Worm (Caenorhabditis elegans) whole organism, late embryonic: ENCODE measurements around the gene cal-2.
A peak's percentile ranks its signal among the peaks of the same experiment; 100 is the strongest.

Experiments
- C08G9.2 ChIP-seq: sonication (generic microtip); optimal IDR thresholded peaks from 2 replicates; lab custom pipeline; 2016; ENCODE audit warnings: mild to moderate bottlenecking, missing genetic modification characterization, moderate library complexity, missing compliant biosample characterization
- C38D4.7 ChIP-seq: fragments of 200-800 bp; sonication (Bioruptor generic); optimal IDR thresholded peaks from 2 replicates; lab custom pipeline; 2018; ENCODE audit warnings: mild to moderate bottlenecking, missing genetic modification characterization, moderate library complexity, missing compliant biosample characterization
- F13H6.1 ChIP-seq: sonication (generic microtip); optimal IDR thresholded peaks from 2 replicates; lab custom pipeline; 2016; ENCODE audit warnings: missing genetic modification characterization, missing compliant biosample characterization
- K02D7.2 ChIP-seq: sonication (generic microtip); optimal IDR thresholded peaks from 2 replicates; lab custom pipeline; 2017; ENCODE audit warnings: mild to moderate bottlenecking, missing genetic modification characterization, missing compliant biosample characterization
- K09A11.1 ChIP-seq: sonication (generic microtip); optimal IDR thresholded peaks from 2 replicates; lab custom pipeline; 2017; ENCODE audit warnings: antibody characterized with exemption, mild to moderate bottlenecking, missing genetic modification characterization, missing compliant biosample characterization; ENCODE audit not compliant: insufficient read depth
- T23F11.4 ChIP-seq: fragments of 200-800 bp; sonication (Bioruptor generic); optimal IDR thresholded peaks from 2 replicates; lab custom pipeline; 2018; ENCODE audit warnings: mild to moderate bottlenecking, missing genetic modification characterization, missing compliant biosample characterization
- ceh-14 ChIP-seq: sonication (generic microtip); optimal IDR thresholded peaks from 2 replicates; lab custom pipeline; 2016; ENCODE audit warnings: missing genotype, missing genetic modification characterization, missing compliant biosample characterization
- ceh-18 ChIP-seq: sonication (generic microtip); optimal IDR thresholded peaks from 2 replicates; lab custom pipeline; 2016; ENCODE audit warnings: missing genetic modification characterization, missing compliant biosample characterization
- ceh-19 ChIP-seq: fragments of 200-800 bp; sonication (Bioruptor generic); optimal IDR thresholded peaks from 2 replicates; lab custom pipeline; 2018; ENCODE audit warnings: mild to moderate bottlenecking, missing genetic modification characterization, missing compliant biosample characterization
- ceh-22 ChIP-seq: sonication (generic microtip); optimal IDR thresholded peaks from 2 replicates; lab custom pipeline; 2017; ENCODE audit warnings: missing biosample characterization, missing genetic modification characterization
- ceh-30 ChIP-seq: fragments of 150-350 bp; optimal IDR thresholded peaks from 2 replicates; lab custom pipeline; 2014; ENCODE audit warnings: missing biosample characterization, missing genetic modification characterization
- ceh-31 ChIP-seq: sonication (generic microtip); optimal IDR thresholded peaks from 2 replicates; lab custom pipeline; 2016; ENCODE audit warnings: missing genetic modification characterization, missing compliant biosample characterization
- ceh-34 ChIP-seq: sonication (generic microtip); optimal IDR thresholded peaks from 2 replicates; lab custom pipeline; 2016; ENCODE audit warnings: mild to moderate bottlenecking, missing genetic modification characterization, missing compliant biosample characterization
- elt-4 ChIP-seq: sonication (generic microtip); optimal IDR thresholded peaks from 2 replicates; lab custom pipeline; 2016; ENCODE audit warnings: missing genetic modification characterization, missing compliant biosample characterization
- eyg-1 ChIP-seq: sonication (generic microtip); optimal IDR thresholded peaks from 2 replicates; lab custom pipeline; 2016; ENCODE audit warnings: missing genotype, missing genetic modification characterization, missing compliant biosample characterization
- fax-1 ChIP-seq: sonication (generic microtip); optimal IDR thresholded peaks from 2 replicates; lab custom pipeline; 2016; ENCODE audit warnings: missing genotype, missing genetic modification characterization, missing compliant biosample characterization
- fkh-10 ChIP-seq: fragments of 150-350 bp; optimal IDR thresholded peaks from 2 replicates; lab custom pipeline; 2014; ENCODE audit warnings: missing biosample characterization, missing genetic modification reagents, missing genetic modification characterization
- hlh-13 ChIP-seq: fragments of 200-800 bp; sonication (Bioruptor generic); optimal IDR thresholded peaks from 2 replicates; lab custom pipeline; 2018; ENCODE audit warnings: mild to moderate bottlenecking, missing genetic modification characterization, missing compliant biosample characterization
- hlh-15 ChIP-seq: sonication (generic microtip); optimal IDR thresholded peaks from 2 replicates; lab custom pipeline; 2016; ENCODE audit warnings: missing genetic modification characterization, missing compliant biosample characterization
- hlh-8 ChIP-seq: sonication (generic microtip); optimal IDR thresholded peaks from 2 replicates; lab custom pipeline; 2016; ENCODE audit warnings: missing genotype, missing genetic modification characterization, missing compliant biosample characterization
- lim-6 ChIP-seq: sonication (generic microtip); optimal IDR thresholded peaks from 2 replicates; lab custom pipeline; 2016; ENCODE audit warnings: missing genetic modification characterization, missing compliant biosample characterization
- lin-11 ChIP-seq: fragments of 200-800 bp; sonication (Bioruptor generic); optimal IDR thresholded peaks from 2 replicates; lab custom pipeline; 2018; ENCODE audit warnings: mild to moderate bottlenecking, missing genetic modification characterization, missing compliant biosample characterization
- mec-3 ChIP-seq: sonication (generic microtip); optimal IDR thresholded peaks from 2 replicates; lab custom pipeline; 2016; ENCODE audit warnings: borderline replicate concordance, missing genetic modification characterization, missing compliant biosample characterization
- nfya-1 ChIP-seq: sonication (generic microtip); optimal IDR thresholded peaks from 2 replicates; lab custom pipeline; 2017; ENCODE audit warnings: missing genetic modification characterization, mild to moderate bottlenecking, missing compliant biosample characterization, antibody characterized with exemption, moderate library complexity
- nhr-11 ChIP-seq: fragments of 150-350 bp; optimal IDR thresholded peaks from 2 replicates; lab custom pipeline; 2014; ENCODE audit warnings: missing biosample characterization, missing genetic modification characterization
- pat-9 ChIP-seq: fragments of 200-800 bp; sonication (Bioruptor generic); optimal IDR thresholded peaks from 2 replicates; lab custom pipeline; 2018; ENCODE audit warnings: mild to moderate bottlenecking, missing genetic modification characterization, moderate library complexity, missing compliant biosample characterization
- pax-1 ChIP-seq: fragments of 150-350 bp; optimal IDR thresholded peaks from 2 replicates; lab custom pipeline; 2014; ENCODE audit warnings: missing biosample characterization, missing genetic modification characterization
- pha-2 ChIP-seq: sonication (generic microtip); optimal IDR thresholded peaks from 2 replicates; lab custom pipeline; 2017; ENCODE audit warnings: mild to moderate bottlenecking, missing genetic modification characterization, missing compliant biosample characterization
- rnt-1 ChIP-seq: sonication (generic microtip); optimal IDR thresholded peaks from 2 replicates; lab custom pipeline; 2016; ENCODE audit warnings: missing genetic modification characterization, missing compliant biosample characterization
- sdc-2 ChIP-seq: sonication (generic microtip); optimal IDR thresholded peaks from 2 replicates; lab custom pipeline; 2016; ENCODE audit warnings: missing genotype, missing genetic modification characterization, missing compliant biosample characterization
- sox-2 ChIP-seq: fragments of 200-800 bp; sonication (Bioruptor generic); IDR thresholded peaks from 2 replicates; pipeline ENCODE4 v1.3.6; 2022; ENCODE audit warnings: missing genetic modification reagents, missing genetic modification characterization, missing compliant biosample characterization
- sox-4 ChIP-seq: sonication (generic microtip); optimal IDR thresholded peaks from 2 replicates; lab custom pipeline; 2017; ENCODE audit warnings: mild to moderate bottlenecking, missing genetic modification characterization, inconsistent platforms, missing compliant biosample characterization
- syd-9 ChIP-seq: sonication (generic microtip); optimal IDR thresholded peaks from 2 replicates; lab custom pipeline; 2016; ENCODE audit warnings: mild to moderate bottlenecking, missing genetic modification characterization, moderate library complexity, missing compliant biosample characterization
- ttx-3 ChIP-seq: sonication (generic microtip); optimal IDR thresholded peaks from 2 replicates; lab custom pipeline; 2016; ENCODE audit warnings: missing genetic modification reagents, missing genetic modification characterization, missing compliant biosample characterization
- unc-42 ChIP-seq: sonication (generic microtip); optimal IDR thresholded peaks from 2 replicates; lab custom pipeline; 2016; ENCODE audit warnings: missing genotype, missing genetic modification characterization, missing compliant biosample characterization
- unc-55 ChIP-seq: sonication (generic microtip); optimal IDR thresholded peaks from 2 replicates; lab custom pipeline; 2017; ENCODE audit warnings: missing biosample characterization, missing genetic modification reagents, missing genetic modification characterization
- unc-86 ChIP-seq: sonication (generic microtip); optimal IDR thresholded peaks from 2 replicates; lab custom pipeline; 2016; ENCODE audit warnings: missing genetic modification characterization, missing compliant biosample characterization
- ztf-16 ChIP-seq: sonication (generic microtip); optimal IDR thresholded peaks from 2 replicates; lab custom pipeline; 2017; ENCODE audit warnings: missing genetic modification characterization, missing compliant biosample characterization

cal-2 gene

ce11 chrII:8959081-8959480 lies 1.4 kb upstream of the cal-2 start:
- no peak for TF ChIP-seq sdc-2 (tag; lab: Kevin White, UChicago)
- peak; percentile 16 for TF ChIP-seq ceh-18 (tag; lab: Kevin White, UChicago)
- peak; percentile 66 for TF ChIP-seq unc-55 (GFP tag; lab: Kevin White, UChicago)

- TF ChIP-seq unc-55 (GFP tag; lab: Kevin White, UChicago) (peak; percentile 70), fax-1 (tag; lab: Kevin White, UChicago) (no peak)
Observed at ce11 chrII:8961450-8961849, 936 bp downstream of the cal-2 start.

- TF ChIP-seq ceh-34 (tag; lab: Kevin White, UChicago) (no peak), rnt-1 (no peak), ceh-18 (tag; lab: Kevin White, UChicago) (peak; percentile 42), nhr-11 (no peak), syd-9 (tag; lab: Kevin White, UChicago) (no peak)
Observed at ce11 chrII:8962206-8962605, 1.7 kb downstream of the cal-2 start.

- no peak for TF ChIP-seq eyg-1 (tag; lab: Kevin White, UChicago)
- no peak for TF ChIP-seq pha-2
- no peak for TF ChIP-seq ceh-19 (GFP tag; lab: Kevin White, UChicago)
- TF ChIP-seq unc-55 (GFP tag; lab: Kevin White, UChicago): no peak
- no peak for TF ChIP-seq nfya-1 (tag; lab: Kevin White, UChicago)
- TF ChIP-seq sox-4 (tag; lab: Kevin White, UChicago): no peak
- no peak for TF ChIP-seq K02D7.2
- TF ChIP-seq unc-42 (tag; lab: Kevin White, UChicago): no peak
- TF ChIP-seq ceh-22 (tag; lab: Kevin White, UChicago): no peak
- TF ChIP-seq T23F11.4 (GFP tag; lab: Kevin White, UChicago): no peak
- TF ChIP-seq pax-1 (tag; lab: Kevin White, UChicago): no peak
- TF ChIP-seq ceh-14 (tag; lab: Kevin White, UChicago): no peak
- TF ChIP-seq ceh-30 (tag; lab: Kevin White, UChicago): no peak
- TF ChIP-seq syd-9 (tag; lab: Kevin White, UChicago): no peak
- no peak for TF ChIP-seq hlh-8 (tag; lab: Kevin White, UChicago)
- TF ChIP-seq, all 69 proteins: peak for 0
Observed at ce11 chrII:8964049-8964448, 3.5 kb downstream of the cal-2 start, which contains the start of gene sftd-3. TSS of gene sftd-3 (minus strand) at chrII:8964149.

ce11 chrII:8964835-8965234 lies 4.3 kb downstream of the cal-2 start, which contains the start of the genes ndub-3 and C18E9.2:
TSS of gene ndub-3 (minus strand) at chrII:8964890.
TSS of gene C18E9.2 (plus strand) at chrII:8965006.
- TF ChIP-seq fkh-10 (GFP tag; lab: Kevin White, UChicago) (no peak), ttx-3 (tag; lab: Kevin White, UChicago) (peak; percentile 14)
- TF ChIP-seq, all 69 proteins: peak for 1

- peak; percentile 1 for TF ChIP-seq K09A11.1 (tag; lab: Kevin White, UChicago)
- TF ChIP-seq syd-9 (tag; lab: Kevin White, UChicago): peak; percentile 34
- TF ChIP-seq nhr-11: no peak
- TF ChIP-seq sox-2 (GFP tag; lab: Robert Waterston, UW): no peak
- peak; percentile 76 for TF ChIP-seq ceh-31 (tag; lab: Kevin White, UChicago)
- no peak for TF ChIP-seq hlh-15
- TF ChIP-seq pax-1 (tag; lab: Kevin White, UChicago): no peak
- TF ChIP-seq sdc-2 (tag; lab: Kevin White, UChicago): no peak
- no peak for TF ChIP-seq elt-4 (tag; lab: Kevin White, UChicago)
- no peak for TF ChIP-seq lim-6
- no peak for TF ChIP-seq pat-9
- no peak for TF ChIP-seq eyg-1 (tag; lab: Kevin White, UChicago)
- TF ChIP-seq C38D4.7 (GFP tag; lab: Kevin White, UChicago): no peak
- TF ChIP-seq C08G9.2 (tag; lab: Kevin White, UChicago): no peak
- no peak for TF ChIP-seq F13H6.1 (tag; lab: Kevin White, UChicago)
- TF ChIP-seq ceh-14 (tag; lab: Kevin White, UChicago): peak; percentile 38
- no peak for TF ChIP-seq ztf-16 (tag; lab: Kevin White, UChicago)
- no peak for TF ChIP-seq hlh-13 (GFP tag; lab: Kevin White, UChicago)
- peak; percentile 35 for TF ChIP-seq unc-86
- TF ChIP-seq fkh-10 (GFP tag; lab: Kevin White, UChicago): no peak
- TF ChIP-seq ceh-18 (tag; lab: Kevin White, UChicago): peak; percentile 47
- TF ChIP-seq unc-42 (tag; lab: Kevin White, UChicago): peak; percentile 67
- no peak for TF ChIP-seq mec-3
- no peak for TF ChIP-seq sox-4 (tag; lab: Kevin White, UChicago)
- TF ChIP-seq lin-11 (tag; lab: Kevin White, UChicago): no peak
Observed at ce11 chrII:8969251-8970183, 9.0 kb downstream of the cal-2 start, which contains the start of the genes szy-20 and C18E9.5. TSS of gene szy-20 (minus strand) at chrII:8969333. TSS of gene C18E9.5 (plus strand) at chrII:8969980.
